Worm (Caenorhabditis elegans): ENCODE measurements around the gene B0507.4.

B0507.4 gene

DNA sequence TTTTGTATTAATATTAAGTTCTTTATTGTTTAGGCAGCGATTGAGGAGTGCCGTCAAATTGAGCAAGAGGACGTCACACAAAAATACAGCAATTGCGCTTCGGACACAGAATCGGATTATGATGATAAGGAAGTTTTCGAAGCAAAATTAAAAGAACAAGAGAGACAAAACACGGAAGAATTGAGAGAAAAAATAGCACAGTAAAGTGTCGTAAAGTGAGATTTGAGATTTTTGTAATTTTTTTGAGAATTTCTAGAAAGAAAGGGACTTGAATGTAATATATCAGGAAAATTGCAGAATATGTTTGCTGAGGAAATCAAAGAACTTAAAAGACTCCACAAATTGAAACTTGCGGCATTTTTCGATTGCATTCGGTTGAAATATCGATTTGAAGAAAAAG is at the start of gene B0507.4:
Gene B0507.4 (plus strand): TSS at position 301 of the 400 bp plus-strand sequence.
- TF ChIP-seq F16B12.6 (tag; optimal IDR thresholded peaks at IDR 0.05), result no peak
- no peak for TF ChIP-seq snpc-4 (tag; optimal IDR thresholded peaks at IDR 0.05)
- no peak for TF ChIP-seq Y116A8C.19 (tag; optimal IDR thresholded peaks at IDR 0.05; ENCODE audit: borderline replicate concordance)
- TF ChIP-seq aha-1 (tag; optimal IDR thresholded peaks at IDR 0.05), result no peak
- TF ChIP-seq unc-130 (tag; optimal IDR thresholded peaks at IDR 0.05), result no peak
- no peak for TF ChIP-seq unc-86 (tag; optimal IDR thresholded peaks at IDR 0.05)
- no peak for TF ChIP-seq unc-62 (GFP tag; optimal IDR thresholded peaks at IDR 0.05)
- TF ChIP-seq fkh-10 (GFP tag; optimal IDR thresholded peaks at IDR 0.05), result no peak
- no peak for TF ChIP-seq pag-3 (tag; optimal IDR thresholded peaks at IDR 0.05; ENCODE audit: borderline replicate concordance, insufficient read depth)
- TF ChIP-seq nhr-85 (tag), result no peak
- no peak for TF ChIP-seq lin-35 (GFP tag; optimal IDR thresholded peaks at IDR 0.05)
- no peak for TF ChIP-seq nhr-90 (tag; optimal IDR thresholded peaks at IDR 0.05; ENCODE audit: poor library complexity)
- no peak for TF ChIP-seq grh-1 (GFP tag; IDR thresholded peaks at IDR 0.05)
- no peak for TF ChIP-seq nhr-84 (tag; optimal IDR thresholded peaks at IDR 0.05)
- no peak for TF ChIP-seq nhr-28 (tag; optimal IDR thresholded peaks at IDR 0.05)
- TF ChIP-seq ces-1 (GFP tag; optimal IDR thresholded peaks at IDR 0.05), result no peak
- TF ChIP-seq mef-2 (tag; optimal IDR thresholded peaks at IDR 0.05), result no peak
- no peak for TF ChIP-seq egl-27 (tag; optimal IDR thresholded peaks at IDR 0.05)
- TF ChIP-seq tlp-1 (tag; optimal IDR thresholded peaks at IDR 0.05), result no peak

DNA sequence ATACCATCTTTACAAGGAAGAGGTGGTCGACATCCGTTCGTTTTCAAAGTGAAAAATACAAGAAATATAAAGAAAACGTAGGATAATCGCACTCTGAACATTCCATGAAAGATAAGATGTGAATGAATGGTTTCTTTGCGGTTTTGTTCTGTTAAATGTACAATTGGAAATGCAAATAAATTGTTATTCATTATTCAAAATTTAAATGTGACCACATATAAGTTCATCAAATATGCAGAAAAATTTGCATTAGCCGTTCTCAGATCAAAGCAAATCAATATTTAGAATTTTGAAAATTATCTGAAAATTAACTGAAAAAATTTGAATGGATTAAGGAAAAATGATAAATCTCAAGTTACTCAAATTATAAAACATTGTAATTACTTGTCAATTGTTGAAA is 42.9 kb upstream of the B0507.4 start, which contains the start of gene ZC178.2:
Gene ZC178.2 (minus strand): TSS at position 101 of the 400 bp plus-strand sequence.
- TF ChIP-seq fkh-4 (tag; optimal IDR thresholded peaks at IDR 0.05; ENCODE audit: borderline replicate concordance) (no peak), ets-5 (GFP tag; IDR thresholded peaks at IDR 0.05) (no peak), jun-1 (tag; optimal IDR thresholded peaks at IDR 0.05) (no peak), ztf-11 (tag; optimal IDR thresholded peaks at IDR 0.05) (no peak), mdl-1 (tag; optimal IDR thresholded peaks at IDR 0.05) (no peak), sup-37 (GFP tag; optimal IDR thresholded peaks at IDR 0.05) (no peak), tbx-2 (tag; optimal IDR thresholded peaks at IDR 0.05) (no peak), nhr-237 (tag; optimal IDR thresholded peaks at IDR 0.05) (no peak), ztf-4 (tag; optimal IDR thresholded peaks at IDR 0.05) (no peak), tlp-1 (tag; optimal IDR thresholded peaks at IDR 0.05) (no peak), zag-1 (tag; optimal IDR thresholded peaks at IDR 0.05) (no peak), pqm-1 (tag; optimal IDR thresholded peaks at IDR 0.05) (no peak), C04F5.9 (tag; optimal IDR thresholded peaks at IDR 0.05) (no peak)

DNA sequence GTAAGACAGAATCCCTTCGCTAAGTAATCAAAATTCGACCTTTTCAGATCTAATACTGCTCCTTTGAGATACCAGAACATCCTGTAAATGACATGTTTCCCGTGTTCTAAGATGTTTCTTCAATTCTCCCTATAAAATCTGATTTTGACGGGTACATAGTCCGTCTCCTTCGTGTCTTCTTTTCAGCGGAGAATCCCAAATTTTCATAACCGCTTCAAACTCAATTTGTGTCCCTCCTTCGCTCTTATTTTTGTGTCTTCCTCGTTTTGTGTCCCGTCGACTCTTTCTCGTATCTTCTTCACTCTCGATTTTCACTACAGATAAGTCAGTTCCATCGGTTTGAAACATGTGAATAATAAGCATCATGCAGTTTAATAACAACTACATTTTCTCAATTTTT is 38.6 kb upstream of the B0507.4 start, which contains the start of gene glr-5:
Gene glr-5 (plus strand): TSS at position 321 of the 400 bp plus-strand sequence.
- TF ChIP-seq nhr-77 (tag; optimal IDR thresholded peaks at IDR 0.05) (no peak), fkh-10 (GFP tag; optimal IDR thresholded peaks at IDR 0.05) (peak; percentile 61), lin-14 (GFP tag; optimal IDR thresholded peaks at IDR 0.05) (peak; percentile 68), ces-1 (GFP tag; optimal IDR thresholded peaks at IDR 0.05) (peak; percentile 52), unc-86 (tag; optimal IDR thresholded peaks at IDR 0.05) (no peak)

DNA sequence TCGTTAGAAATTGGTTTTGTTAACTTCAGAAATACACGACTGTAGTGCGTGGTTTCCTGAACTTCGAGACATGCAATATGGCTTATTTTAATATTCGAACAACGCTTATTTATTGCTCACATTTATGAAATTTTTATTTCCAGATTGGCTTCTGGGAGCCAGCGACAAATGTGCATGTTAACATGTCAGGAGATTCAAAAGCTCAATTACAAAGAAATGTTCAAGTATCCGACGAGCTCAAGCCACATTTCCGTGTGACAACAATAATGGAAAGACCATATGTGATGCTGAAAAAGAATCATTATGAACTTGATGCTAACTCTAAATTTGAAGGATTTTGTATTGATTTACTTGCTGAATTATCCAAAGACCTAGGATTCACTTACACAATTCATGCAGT is 36.4 kb upstream of the B0507.4 start:
- TF ChIP-seq nhr-28 (tag; optimal IDR thresholded peaks at IDR 0.05), result no peak
- no peak for TF ChIP-seq ama-1 (optimal IDR thresholded peaks at IDR 0.05)
- no peak for TF ChIP-seq vab-15 (tag; optimal IDR thresholded peaks at IDR 0.05)
- TF ChIP-seq elt-2 (tag; optimal IDR thresholded peaks at IDR 0.05), result no peak
- no peak for TF ChIP-seq hlh-4 (tag; optimal IDR thresholded peaks at IDR 0.05)
- no peak for TF ChIP-seq snu-23 (GFP tag; optimal IDR thresholded peaks at IDR 0.05)
- TF ChIP-seq sptf-1 (tag; optimal IDR thresholded peaks at IDR 0.05), result no peak
- TF ChIP-seq hlh-17 (GFP tag; optimal IDR thresholded peaks at IDR 0.05; ENCODE audit: borderline replicate concordance), result no peak
